Fruit fly (Drosophila melanogaster) Kc167 (cell line): Measurements from ENCODE around the gene Cp18.

ENCODE experiments used
- Myc ChIP-seq: fragments of >200 bp; optimal IDR thresholded peaks from 2 replicates; lab custom pipeline; 2017; ENCODE audit warnings: missing external identifiers
- Sin3A ChIP-seq: fragments of >200 bp; optimal IDR thresholded peaks from 2 replicates; lab custom pipeline; 2018; ENCODE audit warnings: missing external identifiers
- h ChIP-seq: fragments of >200 bp; optimal IDR thresholded peaks from 3 replicates; lab custom pipeline; 2018; ENCODE audit warnings: missing external identifiers
- insv ChIP-seq: fragments of >200 bp; optimal IDR thresholded peaks from 3 replicates; lab custom pipeline; 2018; ENCODE audit warnings: missing external identifiers
- psq ChIP-seq: fragments of >200 bp; optimal IDR thresholded peaks from 2 replicates; lab custom pipeline; 2017; ENCODE audit warnings: missing external identifiers
- ttk ChIP-seq: sonication (Bioruptor generic); optimal IDR thresholded peaks from 2 replicates; lab custom pipeline; 2017; ENCODE audit warnings: missing external identifiers

The Cp18 gene

DNA sequence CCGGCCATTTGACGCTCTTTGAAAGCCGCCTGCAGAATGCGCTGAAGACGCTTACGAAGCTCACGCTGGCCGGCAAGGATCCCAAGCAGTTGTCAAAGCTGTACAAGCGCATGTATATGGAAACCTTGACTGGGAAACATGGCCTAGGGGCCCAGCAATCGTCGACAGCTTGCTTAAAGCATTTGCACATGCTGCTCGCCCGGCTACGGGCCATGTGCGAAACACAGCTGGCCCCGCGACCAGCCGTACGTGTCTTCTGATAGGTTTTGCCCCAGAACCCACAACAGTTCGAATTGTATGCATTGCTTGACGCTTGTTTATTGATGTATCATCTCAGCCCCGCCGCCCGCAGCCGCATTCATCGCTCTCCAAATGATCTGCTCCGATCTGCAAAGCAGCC is 1.3 kb upstream of the Cp18 start:
- TF ChIP-seq Sin3A (lab: Kevin White, UChicago): no peak
- no peak for TF ChIP-seq insv (lab: Kevin White, UChicago)
- no peak for TF ChIP-seq ttk (lab: Kevin White, UChicago)
- no peak for TF ChIP-seq Myc (lab: Kevin White, UChicago)
- no peak for TF ChIP-seq psq (lab: Kevin White, UChicago)
- no peak for TF ChIP-seq h (lab: Kevin White, UChicago)

DNA sequence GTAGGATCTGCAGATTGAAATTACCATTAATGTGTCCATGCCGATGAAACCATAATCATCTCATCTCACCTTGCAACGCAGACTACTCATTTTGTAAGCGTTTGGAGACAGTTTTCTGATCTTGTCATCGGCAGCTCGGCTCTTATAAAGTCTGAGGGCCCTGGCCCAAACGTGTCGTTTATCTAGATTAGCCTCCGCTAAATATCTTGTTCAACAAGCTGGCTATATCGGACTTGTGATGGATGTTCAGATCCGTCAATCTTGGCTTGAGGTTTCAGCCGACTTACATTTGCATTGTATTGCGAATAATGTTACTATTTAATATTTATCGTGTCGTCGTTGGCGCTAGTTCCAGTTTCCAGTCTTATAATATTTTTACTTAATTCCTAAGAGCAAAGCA is 917 bp upstream of the Cp18 start, which contains the start of gene CG43965:
TSS of gene CG43965 (minus strand) at position 101 of the 400 bp plus-strand sequence.
- TF ChIP-seq ttk (lab: Kevin White, UChicago) (no peak), psq (lab: Kevin White, UChicago) (no peak), Sin3A (lab: Kevin White, UChicago) (no peak), Myc (lab: Kevin White, UChicago) (no peak), h (lab: Kevin White, UChicago) (no peak), insv (lab: Kevin White, UChicago) (no peak)

DNA sequence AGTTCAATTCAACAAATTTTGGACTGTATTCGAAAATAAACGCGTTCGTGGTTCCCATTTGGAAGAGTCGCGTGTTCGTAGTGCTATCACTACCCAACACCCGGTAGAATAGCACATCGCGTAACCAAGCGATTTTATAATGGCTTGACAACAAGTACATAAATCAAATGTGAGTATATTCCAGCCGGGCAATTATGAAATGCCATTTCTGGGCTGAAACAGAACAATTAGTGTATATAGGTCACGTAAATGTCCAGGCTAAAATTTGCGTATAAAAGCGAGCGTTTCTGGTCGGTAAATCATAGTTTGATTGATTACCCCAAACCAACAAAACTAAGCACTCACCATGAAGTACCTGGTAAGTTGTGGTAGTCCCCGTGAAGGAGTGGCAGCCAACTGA is 1.6 kb downstream of the Cp18 start, which contains the start of gene Cp15:
TSS of gene Cp15 (plus strand) at position 301 of the 400 bp plus-strand sequence.
- TF ChIP-seq Sin3A (lab: Kevin White, UChicago) (no peak), h (lab: Kevin White, UChicago) (no peak), Myc (lab: Kevin White, UChicago) (no peak), ttk (lab: Kevin White, UChicago) (no peak), insv (lab: Kevin White, UChicago) (no peak), psq (lab: Kevin White, UChicago) (no peak)

DNA sequence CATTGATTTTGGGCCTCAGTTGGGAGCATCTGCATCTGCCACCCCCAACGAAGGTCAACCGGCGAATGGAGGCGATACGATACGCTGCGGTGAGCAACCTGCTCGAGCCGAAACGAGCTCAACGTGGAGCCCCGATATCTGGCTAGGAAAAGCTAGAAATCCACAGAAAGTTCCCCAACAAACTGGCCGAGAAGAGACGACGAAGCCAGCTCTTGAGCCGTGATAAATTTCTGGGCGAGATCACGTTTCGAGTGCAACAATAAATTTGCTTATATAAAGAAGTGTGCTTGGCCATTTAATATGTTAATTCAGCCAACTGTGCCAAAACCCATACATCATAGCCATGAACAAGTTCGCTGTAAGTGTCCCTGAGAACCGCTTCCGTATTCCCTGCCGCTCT is 3.0 kb downstream of the Cp18 start, which contains the start of gene Cp19:
TSS of gene Cp19 (plus strand) at position 301 of the 400 bp plus-strand sequence.
- no peak for TF ChIP-seq ttk (lab: Kevin White, UChicago)
- no peak for TF ChIP-seq Myc (lab: Kevin White, UChicago)
- no peak for TF ChIP-seq psq (lab: Kevin White, UChicago)

DNA sequence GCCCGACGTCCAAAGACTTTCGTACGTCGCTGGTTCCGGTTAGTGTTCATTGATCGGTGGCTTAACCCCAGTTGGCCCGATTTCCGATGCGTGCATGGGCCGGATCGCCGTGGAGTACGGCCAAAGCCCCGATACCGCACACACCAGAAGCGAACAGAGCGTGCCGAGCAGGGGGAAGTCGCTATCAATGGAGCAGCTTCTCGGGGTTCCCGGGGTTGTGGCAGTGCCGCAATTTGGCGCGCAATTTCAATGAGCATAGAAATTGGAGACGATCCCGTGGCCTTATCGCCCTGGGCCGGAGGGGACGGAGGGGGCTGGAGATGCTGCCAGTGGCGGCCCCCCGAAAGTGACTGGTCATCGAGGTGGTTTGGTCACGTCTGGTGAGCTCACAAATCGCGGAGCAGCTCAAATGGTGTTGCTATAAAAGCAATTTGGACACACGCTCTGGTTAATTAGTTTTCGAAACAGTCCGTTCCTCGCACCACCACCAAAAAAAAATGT is 5.0 kb downstream of the Cp18 start, which contains the start of gene Cp16:
TSS of gene Cp16 (plus strand) at position 451 of the 501 bp plus-strand sequence.
- TF ChIP-seq Sin3A (lab: Kevin White, UChicago) (no peak), h (lab: Kevin White, UChicago) (no peak), Myc (lab: Kevin White, UChicago) (no peak), psq (lab: Kevin White, UChicago) (no peak), insv (lab: Kevin White, UChicago) (no peak), ttk (lab: Kevin White, UChicago) (no peak)

DNA sequence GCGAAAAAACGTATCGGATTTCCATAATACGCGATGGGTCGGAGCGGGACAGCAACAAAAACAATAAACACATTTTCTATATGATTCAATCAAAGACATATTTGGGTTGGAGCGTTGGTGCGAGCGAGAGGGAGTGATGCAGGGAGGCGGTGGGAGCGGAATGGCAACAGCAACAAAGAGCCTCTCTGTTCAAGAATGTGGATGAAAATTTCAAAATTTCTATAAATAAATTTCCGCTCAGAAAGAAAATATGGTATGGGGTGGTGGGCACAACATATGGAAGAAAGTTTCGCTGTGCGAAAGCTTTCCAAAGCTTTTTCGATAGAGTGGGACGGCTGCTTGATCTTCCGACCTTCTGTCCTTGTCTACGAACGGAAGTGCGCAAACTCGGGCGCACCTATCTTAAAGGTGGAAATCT is 14.5 kb downstream of the Cp18 start:
- TF ChIP-seq insv (lab: Kevin White, UChicago) (no peak), Sin3A (lab: Kevin White, UChicago) (no peak)

DNA sequence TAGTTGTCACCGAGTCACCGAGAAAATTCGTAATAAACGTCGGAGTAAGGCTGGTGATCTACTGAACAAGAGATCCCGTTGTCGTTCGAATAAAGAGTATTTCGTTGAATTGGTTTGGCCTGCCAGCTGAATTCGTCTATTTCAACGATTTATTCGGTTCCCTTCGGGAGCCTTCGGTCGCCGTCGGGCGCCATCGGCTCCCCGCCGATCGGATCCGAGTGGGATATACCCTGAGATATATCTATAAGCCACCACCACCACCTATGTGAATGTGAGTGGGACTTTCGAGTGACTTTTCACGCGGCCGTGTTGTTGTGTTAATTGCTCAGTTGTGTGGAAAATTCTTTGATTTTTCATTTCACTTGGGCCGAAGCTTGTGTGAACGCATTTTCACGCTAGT is 18.6 kb downstream of the Cp18 start, which contains the start of gene Prm:
TSS of gene Prm (minus strand) at position 101 of the 400 bp plus-strand sequence.
- no peak for TF ChIP-seq psq (lab: Kevin White, UChicago)

DNA sequence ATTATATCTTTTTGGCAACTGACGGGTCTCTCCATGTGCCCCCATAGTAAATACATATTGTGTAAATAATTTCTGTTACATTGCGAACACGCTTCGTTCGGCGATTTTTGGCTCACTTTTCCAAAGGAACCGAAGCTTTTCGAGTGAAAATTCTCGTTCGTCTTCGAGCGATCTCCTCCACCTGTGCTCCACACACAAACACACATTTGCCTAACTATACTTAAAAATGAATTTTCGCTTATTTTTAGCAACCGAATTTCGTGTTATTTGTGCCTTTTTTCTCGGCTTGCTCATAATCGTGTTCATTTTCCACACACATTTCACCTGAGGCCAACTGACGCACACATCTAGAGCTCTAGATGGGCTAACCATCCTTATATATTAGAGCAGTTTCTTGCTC is 19.9 kb downstream of the Cp18 start:
- TF ChIP-seq psq (lab: Kevin White, UChicago) (no peak), h (lab: Kevin White, UChicago) (no peak), Myc (lab: Kevin White, UChicago) (no peak), ttk (lab: Kevin White, UChicago) (no peak), insv (lab: Kevin White, UChicago) (no peak), Sin3A (lab: Kevin White, UChicago) (no peak)

DNA sequence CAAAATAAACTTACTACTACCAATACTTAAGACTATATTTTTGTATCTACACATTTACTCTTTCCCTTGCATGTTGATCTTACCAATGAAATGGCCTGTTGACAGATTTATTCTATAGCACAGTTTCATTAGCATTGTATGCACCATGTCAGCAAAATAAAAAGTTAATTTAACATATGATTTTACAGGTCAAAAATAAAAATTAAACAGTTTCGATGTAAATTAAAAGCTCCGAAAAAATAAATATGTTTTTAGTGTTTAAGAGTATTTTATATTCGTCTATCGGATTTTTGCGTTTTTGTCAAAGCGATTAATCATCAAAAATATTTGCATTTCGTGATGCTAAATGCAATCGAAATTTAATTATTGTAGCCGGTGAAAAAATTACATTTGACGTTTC is 21.7 kb downstream of the Cp18 start:
- TF ChIP-seq psq (lab: Kevin White, UChicago) (no peak), ttk (lab: Kevin White, UChicago) (no peak), Sin3A (lab: Kevin White, UChicago) (no peak), h (lab: Kevin White, UChicago) (no peak), Myc (lab: Kevin White, UChicago) (no peak), insv (lab: Kevin White, UChicago) (no peak)

DNA sequence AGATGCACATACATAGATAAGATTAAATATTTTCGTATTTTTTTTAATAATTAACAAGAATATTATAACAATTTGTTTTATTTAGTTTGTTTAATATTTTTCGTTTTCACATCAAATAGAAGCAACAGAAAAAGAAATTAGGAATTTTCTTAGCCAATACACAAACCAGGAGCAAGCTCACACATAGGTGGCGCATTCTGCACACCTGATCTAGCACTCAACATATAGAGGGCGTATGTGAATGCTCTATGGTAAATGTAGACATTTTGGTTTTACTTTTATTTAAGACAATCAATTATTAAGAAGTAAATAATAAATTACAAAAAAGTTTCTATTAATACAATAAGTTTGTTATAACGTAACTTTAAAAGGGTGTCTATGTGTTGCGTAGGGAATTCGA is 22.2 kb downstream of the Cp18 start:
- TF ChIP-seq ttk (lab: Kevin White, UChicago) (no peak), Myc (lab: Kevin White, UChicago) (no peak), psq (lab: Kevin White, UChicago) (no peak), h (lab: Kevin White, UChicago) (no peak), insv (lab: Kevin White, UChicago) (no peak), Sin3A (lab: Kevin White, UChicago) (no peak)

DNA sequence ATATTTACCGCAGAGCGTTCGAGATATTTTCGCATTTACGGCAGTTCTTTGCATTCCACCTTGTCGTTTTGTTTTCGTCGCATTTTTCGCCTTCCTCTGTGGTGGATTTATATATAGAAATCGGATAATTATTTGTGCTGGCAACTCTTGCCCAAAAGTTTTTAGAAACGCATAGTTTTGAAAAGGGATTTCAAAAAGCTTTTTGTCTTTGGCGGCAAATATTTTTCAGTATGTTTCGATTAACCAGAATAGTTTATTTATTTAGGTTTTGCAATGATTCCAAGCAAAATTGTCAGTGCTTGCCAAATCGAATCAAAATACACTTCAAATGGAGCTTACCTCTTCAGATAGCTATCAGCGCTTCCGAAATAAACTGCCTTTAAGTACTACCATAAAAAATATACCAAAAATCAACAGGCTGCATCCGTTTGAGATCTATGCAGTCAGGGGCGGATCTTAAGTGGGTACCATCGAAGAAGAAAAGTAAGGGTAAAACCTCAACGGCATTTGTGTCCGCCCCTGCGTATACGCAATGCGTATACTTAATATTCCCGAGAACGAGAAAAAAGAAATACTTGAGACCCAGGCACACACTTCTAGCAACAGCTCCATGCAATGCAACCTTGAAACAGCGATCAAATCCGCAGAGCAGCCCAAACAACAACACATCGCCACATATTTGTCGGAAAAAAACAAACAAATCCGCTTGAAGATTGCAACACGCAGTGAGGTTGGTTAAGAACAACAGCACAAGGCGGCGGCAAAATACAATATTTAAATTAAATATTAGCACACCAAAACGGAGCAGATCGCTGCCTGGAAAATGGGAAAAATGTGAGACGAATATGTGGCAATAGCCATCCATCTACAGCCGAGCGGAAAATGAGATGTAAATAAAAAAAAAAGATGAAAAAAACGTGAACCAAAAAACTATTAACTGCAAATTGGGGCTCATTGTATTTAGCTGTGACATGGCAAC is 23.4 kb downstream of the Cp18 start, which contains the start of gene CG13306:
TSS of gene CG13306 (minus strand) at position 51 of the 979 bp plus-strand sequence.
- TF ChIP-seq Sin3A (lab: Kevin White, UChicago): no peak
- TF ChIP-seq insv (lab: Kevin White, UChicago): no peak
- no peak for TF ChIP-seq psq (lab: Kevin White, UChicago)
- no peak for TF ChIP-seq ttk (lab: Kevin White, UChicago)
- TF ChIP-seq Myc (lab: Kevin White, UChicago): no peak
- TF ChIP-seq h (lab: Kevin White, UChicago): no peak
